Fruit fly (Drosophila melanogaster): Measurements from ENCODE around the gene Pex12.

The Pex12 gene

dm6 chr2L:865851-866250, 50.1 kb downstream of the Pex12 start (continued):
- TF ChIP-seq gcm2 (GFP tag; optimal IDR thresholded peaks at IDR 0.05) = peak; percentile 95
- TF ChIP-seq CrebB (tag; optimal IDR thresholded peaks at IDR 0.05) = peak; percentile 94
- peak; percentile 86 for TF ChIP-seq CG12236 (GFP tag; optimal IDR thresholded peaks at IDR 0.05)
- peak; percentile 64 for TF ChIP-seq CTCF (GFP tag; optimal IDR thresholded peaks at IDR 0.05)
- peak; percentile 96 for TF ChIP-seq CG11504 (tag; optimal IDR thresholded peaks at IDR 0.05)
- peak; percentile 96 for TF ChIP-seq pnt (GFP tag; optimal IDR thresholded peaks at IDR 0.05)
- peak; percentile 95 for TF ChIP-seq Aef1 (GFP tag; IDR thresholded peaks at IDR 0.05)
- no peak for TF ChIP-seq cad (GFP tag; optimal IDR thresholded peaks at IDR 0.05)
- TF ChIP-seq gem (tag; optimal IDR thresholded peaks at IDR 0.05) = peak; percentile 97
- peak; percentile 91 for TF ChIP-seq MBD-R2 (GFP tag; IDR thresholded peaks at IDR 0.05)
- TF ChIP-seq Dip3 (GFP tag; optimal IDR thresholded peaks at IDR 0.05) = peak; percentile 96
- peak; percentile 92 for TF ChIP-seq nerfin-1 (tag; optimal IDR thresholded peaks at IDR 0.05)
- TF ChIP-seq Sox100B (GFP tag; optimal IDR thresholded peaks at IDR 0.05) = peak; percentile 91
- peak; percentile 98 for TF ChIP-seq CG12769 (tag; optimal IDR thresholded peaks at IDR 0.05)
- peak; percentile 68 for TF ChIP-seq YL-1 (GFP tag; optimal IDR thresholded peaks at IDR 0.05)
- TF ChIP-seq CG34224 (GFP tag; IDR thresholded peaks at IDR 0.05; ENCODE audit: partially characterized antibody) = no peak
- TF ChIP-seq Sin3A (optimal IDR thresholded peaks at IDR 0.05) = no peak
- peak; percentile 95 for TF ChIP-seq Mrtf (GFP tag; IDR thresholded peaks at IDR 0.05)
- TF ChIP-seq org-1 (GFP tag; optimal IDR thresholded peaks at IDR 0.05) = peak; percentile 94
- TF ChIP-seq Xrp1 (GFP tag; IDR thresholded peaks at IDR 0.05) = peak; percentile 97
- peak; percentile 88 for TF ChIP-seq Ets97D (GFP tag; optimal IDR thresholded peaks at IDR 0.05)
- peak; percentile 88 for TF ChIP-seq peb (GFP tag; IDR thresholded peaks at IDR 0.05)
- peak; percentile 95 for TF ChIP-seq CG18476 (GFP tag; optimal IDR thresholded peaks at IDR 0.05)
- TF ChIP-seq CG7928 (GFP tag; optimal IDR thresholded peaks at IDR 0.05) = peak; percentile 77
- TF ChIP-seq CG15011 (GFP tag; optimal IDR thresholded peaks at IDR 0.05) = peak; percentile 92
- peak; percentile 98 for TF ChIP-seq zfh1 (GFP tag; IDR thresholded peaks at IDR 0.05)
- peak; percentile 76 for TF ChIP-seq Deaf1 (tag; optimal IDR thresholded peaks at IDR 0.05)
- TF ChIP-seq HLH3B (GFP tag; IDR thresholded peaks at IDR 0.05) = peak; percentile 95
- peak; percentile 90 for TF ChIP-seq CG31224 (GFP tag; IDR thresholded peaks at IDR 0.05)
- TF ChIP-seq ci (GFP tag; IDR thresholded peaks at IDR 0.05) = peak; percentile 98
- peak; percentile 95 for TF ChIP-seq Blimp-1 (GFP tag; optimal IDR thresholded peaks at IDR 0.05)
- peak; percentile 90 for TF ChIP-seq CG1024 (GFP tag; IDR thresholded peaks at IDR 0.05)
- peak; percentile 94 for TF ChIP-seq dati (GFP tag; IDR thresholded peaks at IDR 0.05)
- TF ChIP-seq her (GFP tag; optimal IDR thresholded peaks at IDR 0.05) = peak; percentile 91
- peak; percentile 48 for TF ChIP-seq abd-A (tag; optimal IDR thresholded peaks at IDR 0.05)
- peak; percentile 77 for TF ChIP-seq mirr (GFP tag; optimal IDR thresholded peaks at IDR 0.05)
- peak; percentile 88 for TF ChIP-seq CG6683 (GFP tag; optimal IDR thresholded peaks at IDR 0.05)
- TF ChIP-seq disco-r (GFP tag; optimal IDR thresholded peaks at IDR 0.05) = peak; percentile 89
- TF ChIP-seq gt (GFP tag; IDR thresholded peaks at IDR 0.05) = peak; percentile 81
- peak; percentile 97 for TF ChIP-seq CG34422 (GFP tag; IDR thresholded peaks at IDR 0.05)
- TF ChIP-seq CG14710 (tag; optimal IDR thresholded peaks at IDR 0.05) = peak; percentile 93
- peak; percentile 69 for TF ChIP-seq bigmax (GFP tag; optimal IDR thresholded peaks at IDR 0.05)
- no peak for TF ChIP-seq amos (GFP tag; IDR thresholded peaks at IDR 0.05; ENCODE audit: partially characterized antibody)
- TF ChIP-seq sima (GFP tag; optimal IDR thresholded peaks at IDR 0.05) = peak; percentile 88
- TF ChIP-seq HmgD (GFP tag; optimal IDR thresholded peaks at IDR 0.05) = peak; percentile 66
- TF ChIP-seq sna (GFP tag; IDR thresholded peaks at IDR 0.05; ENCODE audit: partially characterized antibody) = no peak
- TF ChIP-seq CG10979 (tag; optimal IDR thresholded peaks at IDR 0.05) = peak; percentile 95
- peak; percentile 92 for TF ChIP-seq CG13123 (GFP tag; optimal IDR thresholded peaks at IDR 0.05)
- TF ChIP-seq br (optimal IDR thresholded peaks at IDR 0.05) = no peak
- TF ChIP-seq bcd (GFP tag; optimal IDR thresholded peaks at IDR 0.05) = peak; percentile 96
- TF ChIP-seq CG9437 (GFP tag; optimal IDR thresholded peaks at IDR 0.05) = peak; percentile 89
- TF ChIP-seq CG8388 (GFP tag; optimal IDR thresholded peaks at IDR 0.05) = peak; percentile 95
- peak; percentile 92 for TF ChIP-seq eyg (GFP tag; optimal IDR thresholded peaks at IDR 0.05)
